Worm (Caenorhabditis elegans): Measurements from ENCODE around the gene col-8.

The col-8 gene

ce11 chrIII:6988060-6988459, 32.3 kb downstream of the col-8 start (continued):
- TF ChIP-seq zag-1 (tag; optimal IDR thresholded peaks at IDR 0.05) (no peak), snu-23 (GFP tag; optimal IDR thresholded peaks at IDR 0.05) (peak; percentile 73), rnt-1 (tag; optimal IDR thresholded peaks at IDR 0.05) (peak; percentile 63), ceh-82 (tag; optimal IDR thresholded peaks at IDR 0.05) (no peak), fos-1 (tag; optimal IDR thresholded peaks at IDR 0.05) (no peak), unc-98 (GFP tag; IDR thresholded peaks at IDR 0.05) (no peak), F16B12.6 (tag; optimal IDR thresholded peaks at IDR 0.05) (no peak), sptf-1 (tag; optimal IDR thresholded peaks at IDR 0.05) (no peak), nhr-20 (tag; optimal IDR thresholded peaks at IDR 0.05) (peak; percentile 52), ama-1 (optimal IDR thresholded peaks at IDR 0.05) (no peak), dpl-1 (GFP tag; optimal IDR thresholded peaks at IDR 0.05) (no peak), nhr-90 (tag; optimal IDR thresholded peaks at IDR 0.05; ENCODE audit: poor library complexity) (no peak), nhr-47 (tag; optimal IDR thresholded peaks at IDR 0.05) (peak; percentile 42), C16A3.4 (tag; optimal IDR thresholded peaks at IDR 0.05) (peak; percentile 32), isw-1 (GFP tag; IDR thresholded peaks at IDR 0.05) (no peak), mab-9 (GFP tag; IDR thresholded peaks at IDR 0.05) (no peak), xbp-1 (tag; optimal IDR thresholded peaks at IDR 0.05) (peak; percentile 30), ets-5 (GFP tag; IDR thresholded peaks at IDR 0.05) (no peak), nhr-12 (tag; optimal IDR thresholded peaks at IDR 0.05) (no peak), unc-130 (tag; optimal IDR thresholded peaks at IDR 0.05) (peak; percentile 65), lin-14 (GFP tag; optimal IDR thresholded peaks at IDR 0.05) (peak; percentile 88), tbx-2 (tag; optimal IDR thresholded peaks at IDR 0.05) (peak; percentile 57), nhr-84 (tag; optimal IDR thresholded peaks at IDR 0.05) (no peak), jun-1 (tag; optimal IDR thresholded peaks at IDR 0.05) (no peak), tlp-1 (tag; optimal IDR thresholded peaks at IDR 0.05) (no peak), unc-30 (tag; optimal IDR thresholded peaks at IDR 0.05) (no peak), mep-1 (tag; optimal IDR thresholded peaks at IDR 0.05) (peak; percentile 18), nhr-77 (tag; optimal IDR thresholded peaks at IDR 0.05) (no peak), ceh-90 (tag; optimal IDR thresholded peaks at IDR 0.05) (no peak), sup-37 (GFP tag; optimal IDR thresholded peaks at IDR 0.05) (peak; percentile 16), unc-86 (tag; optimal IDR thresholded peaks at IDR 0.05) (no peak), lsy-2 (tag; optimal IDR thresholded peaks at IDR 0.05) (peak; percentile 63 to 89), swsn-7 (tag; optimal IDR thresholded peaks at IDR 0.05) (peak; percentile 43)

ce11 chrIII:6985125-6985524, 35.3 kb downstream of the col-8 start:
- TF ChIP-seq C04F5.9 (tag; optimal IDR thresholded peaks at IDR 0.05) (peak; percentile 84), isw-1 (GFP tag; IDR thresholded peaks at IDR 0.05) (peak; percentile 23; the same call in 1 of the 2 replicates), nhr-19 (GFP tag; conservative IDR thresholded peaks at IDR 0.05) (peak; percentile 42)

ce11 chrIII:6981989-6982553, 38.3 kb downstream of the col-8 start, which contains the start of gene F31E3.6:
F31E3.6 (plus strand) TSS chrIII:6982081.
- TF ChIP-seq grh-1 (GFP tag; IDR thresholded peaks at IDR 0.05) (peak; percentile 43), ceh-88 (GFP tag; IDR thresholded peaks at IDR 0.05) (peak; percentile 67), C04F5.9 (tag; optimal IDR thresholded peaks at IDR 0.05) (peak; percentile 99), isw-1 (GFP tag; IDR thresholded peaks at IDR 0.05) (peak; percentile 57), nhr-19 (GFP tag; conservative IDR thresholded peaks at IDR 0.05) (peak; percentile 63), lsy-2 (tag; optimal IDR thresholded peaks at IDR 0.05) (peak in 1 of 2 experiments; percentile 53)

- TF ChIP-seq jun-1 (tag; optimal IDR thresholded peaks at IDR 0.05) (no peak), pqm-1 (tag; optimal IDR thresholded peaks at IDR 0.05) (no peak), fkh-8 (tag; optimal IDR thresholded peaks at IDR 0.05) (no peak), mef-2 (tag; optimal IDR thresholded peaks at IDR 0.05) (no peak), unc-86 (tag; optimal IDR thresholded peaks at IDR 0.05) (no peak), nhr-19 (GFP tag; conservative IDR thresholded peaks at IDR 0.05) (no peak), alr-1 (tag; optimal IDR thresholded peaks at IDR 0.05; ENCODE audit: borderline replicate concordance) (no peak), nhr-12 (tag; optimal IDR thresholded peaks at IDR 0.05) (no peak), hlh-4 (tag; optimal IDR thresholded peaks at IDR 0.05) (no peak), Y116A8C.19 (tag; optimal IDR thresholded peaks at IDR 0.05; ENCODE audit: borderline replicate concordance) (no peak), nhr-20 (tag; optimal IDR thresholded peaks at IDR 0.05) (no peak), egl-13 (tag; optimal IDR thresholded peaks at IDR 0.05) (no peak), isw-1 (GFP tag; IDR thresholded peaks at IDR 0.05) (no peak), grh-1 (GFP tag; IDR thresholded peaks at IDR 0.05) (no peak), lin-13 (GFP tag; optimal IDR thresholded peaks at IDR 0.05) (no peak), elt-3 (tag; optimal IDR thresholded peaks at IDR 0.05) (no peak), efl-3 (GFP tag; optimal IDR thresholded peaks at IDR 0.05) (no peak)
Observed at ce11 chrIII:6979584-6979983, 40.8 kb downstream of the col-8 start, which contains the start of gene ceh-20. ceh-20 (plus strand) TSS chrIII:6979884.

All from whole organism, L1 larva.